Fruit fly (Drosophila melanogaster): ENCODE results near the gene BG642312.
A peak's percentile ranks its signal among the peaks of the same experiment; 100 is the strongest.

Gene BG642312

DNA sequence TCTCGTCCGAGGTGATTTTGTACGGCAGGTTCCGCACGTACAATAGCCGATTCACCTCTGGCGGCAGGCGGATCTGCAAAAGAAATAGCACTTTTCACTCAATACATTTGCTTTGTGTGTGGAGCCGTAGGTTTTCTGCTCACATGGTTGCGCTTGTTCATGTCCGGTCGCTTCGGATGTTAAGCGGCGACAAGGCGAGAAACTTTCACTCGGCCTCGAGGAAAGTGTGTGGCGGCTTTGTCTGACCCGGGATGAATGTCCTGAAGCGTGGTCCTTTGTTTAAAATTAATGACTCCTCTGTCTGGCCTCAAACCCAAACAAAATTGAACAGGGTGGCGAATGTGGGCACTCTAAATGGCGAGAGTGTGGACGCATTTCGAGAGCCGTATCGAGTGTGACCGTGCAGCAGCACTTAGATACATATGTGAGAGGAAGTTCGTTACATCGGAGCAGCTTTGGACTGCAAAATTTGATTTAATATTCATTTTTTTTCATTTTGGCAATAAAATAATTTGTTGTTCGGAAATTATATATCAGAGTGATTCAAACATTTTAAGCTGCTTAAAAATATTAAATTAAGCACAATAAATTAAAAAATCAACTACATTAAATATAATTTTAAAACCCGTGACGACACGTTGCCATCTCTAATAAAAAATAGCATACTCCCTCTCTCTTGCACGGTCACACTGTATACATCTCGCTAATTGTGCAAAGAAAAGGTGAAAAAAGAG lies 40.2 kb downstream of the BG642312 start, which contains the start of the genes Sf3b6 and Tnpo (continued):
- TF ChIP-seq tna (GFP tag; IDR thresholded peaks at IDR 0.05; ENCODE audit: partially characterized antibody) (no peak), fu2 (GFP tag; optimal IDR thresholded peaks at IDR 0.05) (peak; percentile 70), lov (optimal IDR thresholded peaks at IDR 0.05) (no peak), lov (GFP tag; IDR thresholded peaks at IDR 0.05) (peak; percentile 56; the same call in 1 of the 3 replicates), so (GFP tag; IDR thresholded peaks at IDR 0.05) (peak; percentile 73; the same call in 2 of the 3 replicates), klu (GFP tag; IDR thresholded peaks at IDR 0.05) (peak; percentile 85), CG5953 (GFP tag; IDR thresholded peaks at IDR 0.05) (peak; percentile 28; the same call in 1 of the 2 replicates), danr (GFP tag; IDR thresholded peaks at IDR 0.05) (peak; percentile 71; the same call in 1 of the 2 replicates), CG12236 (GFP tag; optimal IDR thresholded peaks at IDR 0.05) (peak; percentile 33), CG17385 (GFP tag; optimal IDR thresholded peaks at IDR 0.05) (no peak), CG17328 (GFP tag; IDR thresholded peaks at IDR 0.05) (peak; percentile 57), ttk (GFP tag; IDR thresholded peaks at IDR 0.05) (peak; percentile 82), trem (tag; optimal IDR thresholded peaks at IDR 0.05) (peak; percentile 85), CG3163 (GFP tag; optimal IDR thresholded peaks at IDR 0.05) (peak; percentile 16), ro (GFP tag; IDR thresholded peaks at IDR 0.05) (peak; percentile 48; the same call in 1 of the 2 replicates), CG7839 (tag; optimal IDR thresholded peaks at IDR 0.05) (no peak), CG9609 (GFP tag; optimal IDR thresholded peaks at IDR 0.05) (peak; percentile 81), CG6765 (GFP tag; optimal IDR thresholded peaks at IDR 0.05) (peak; percentile 35), CG1529 (GFP tag; optimal IDR thresholded peaks at IDR 0.05) (peak; percentile 44), tap (tag; optimal IDR thresholded peaks at IDR 0.05) (no peak), CG10321 (GFP tag; IDR thresholded peaks at IDR 0.05) (no peak), lab (GFP tag; optimal IDR thresholded peaks at IDR 0.05) (no peak), CG4617 (GFP tag; optimal IDR thresholded peaks at IDR 0.05; ENCODE audit: borderline replicate concordance) (peak; percentile 77), B-H2 (GFP tag; optimal IDR thresholded peaks at IDR 0.05) (peak; percentile 63), luna (GFP tag; optimal IDR thresholded peaks at IDR 0.05) (peak; percentile 9), pan (optimal IDR thresholded peaks at IDR 0.05) (no peak), pan (GFP tag; optimal IDR thresholded peaks at IDR 0.05 in 1 of 2, IDR thresholded peaks at IDR 0.05 in 1 of 2) (peak in 1 of 2 experiments; percentile 80), CG30403 (GFP tag; optimal IDR thresholded peaks at IDR 0.05) (peak; percentile 95), CG4282 (GFP tag; optimal IDR thresholded peaks at IDR 0.05) (peak; percentile 34), HLHmδ (GFP tag; optimal IDR thresholded peaks at IDR 0.05) (peak; percentile 16), YL-1 (GFP tag; optimal IDR thresholded peaks at IDR 0.05) (peak; percentile 86), CG7963 (GFP tag; IDR thresholded peaks at IDR 0.05; ENCODE audit: partially characterized antibody) (no peak), zfh2 (GFP tag; optimal IDR thresholded peaks at IDR 0.05) (peak; percentile 79), Nf-YC (tag; optimal IDR thresholded peaks at IDR 0.05) (no peak), tx (GFP tag; optimal IDR thresholded peaks at IDR 0.05) (peak; percentile 62), dati (GFP tag; IDR thresholded peaks at IDR 0.05) (no peak), HLH4C (GFP tag; IDR thresholded peaks at IDR 0.05; ENCODE audit: partially characterized antibody) (peak; percentile 62; the same call in 2 of the 3 replicates), CG10462 (GFP tag; optimal IDR thresholded peaks at IDR 0.05) (peak; percentile 64), Spps (tag; optimal IDR thresholded peaks at IDR 0.05) (peak; percentile 48), sug (tag; optimal IDR thresholded peaks at IDR 0.05) (peak; percentile 85), CG4360 (GFP tag; IDR thresholded peaks at IDR 0.05) (no peak), Six4 (GFP tag; optimal IDR thresholded peaks at IDR 0.05) (peak; percentile 71), CG12299 (tag; optimal IDR thresholded peaks at IDR 0.05) (no peak), CG18764 (GFP tag; optimal IDR thresholded peaks at IDR 0.05) (peak; percentile 64), CG10543 (GFP tag; optimal IDR thresholded peaks at IDR 0.05) (peak; percentile 84), CG12071 (GFP tag; optimal IDR thresholded peaks at IDR 0.05) (no peak), Hr3 (GFP tag; optimal IDR thresholded peaks at IDR 0.05) (peak; percentile 87), CG32532 (GFP tag; IDR thresholded peaks at IDR 0.05) (peak; percentile 89), Hr39 (optimal IDR thresholded peaks at IDR 0.05) (no peak), CG10267 (tag; optimal IDR thresholded peaks at IDR 0.05) (peak; percentile 80)
